Worm (Caenorhabditis elegans) whole organism, L3 larva: ENCODE measurements around the gene set-15.

ENCODE experiments used
- aly-2 ChIP-seq: fragments of 150-350 bp; optimal IDR thresholded peaks from 2 replicates; lab custom pipeline; 2014; ENCODE audit warnings: missing biosample characterization, missing genetic modification characterization
- elt-2 ChIP-seq: sonication (generic microtip); optimal IDR thresholded peaks from 2 replicates; lab custom pipeline; 2016; ENCODE audit warnings: missing genetic modification reagents, mild to moderate bottlenecking, missing genetic modification characterization, missing compliant biosample characterization
- fos-1 ChIP-seq: fragments of 150-350 bp; optimal IDR thresholded peaks from 2 replicates; lab custom pipeline; 2014; ENCODE audit warnings: missing biosample characterization, missing genetic modification characterization
- pha-4 ChIP-seq: fragments of 150-350 bp; optimal IDR thresholded peaks from 2 replicates; lab custom pipeline; 2014; ENCODE audit warnings: missing biosample characterization, missing genetic modification reagents, missing genetic modification characterization
- snpc-4 ChIP-seq: fragments of 150-350 bp; optimal IDR thresholded peaks from 2 replicates; lab custom pipeline; 2014; ENCODE audit warnings: missing biosample characterization, missing genetic modification characterization
- unc-39 ChIP-seq: sonication (generic microtip); optimal IDR thresholded peaks from 4 replicates; lab custom pipeline; 2017; ENCODE audit warnings: missing biosample characterization, missing genetic modification characterization
- unc-62 ChIP-seq: fragments of 150-350 bp; sonication (generic microtip); optimal IDR thresholded peaks from 4 replicates; lab custom pipeline; 2014; ENCODE audit warnings: missing biosample characterization, missing genetic modification reagents, missing genetic modification characterization
- ztf-11 ChIP-seq: fragments of 150-350 bp; optimal IDR thresholded peaks from 2 replicates; lab custom pipeline; 2014; ENCODE audit warnings: missing biosample characterization, missing genetic modification characterization
- ztf-4 ChIP-seq: fragments of 150-350 bp; optimal IDR thresholded peaks from 2 replicates; lab custom pipeline; 2014; ENCODE audit warnings: missing biosample characterization, missing genetic modification characterization

ce11 chrIV:4789445-4789844 is 9.4 kb upstream of the set-15 start, which contains the start of gene R11E3.1:
- no peak for TF ChIP-seq aly-2 (tag; lab: Kevin White, UChicago)
- TF ChIP-seq ztf-4 = no peak
- no peak for TF ChIP-seq ztf-11 (tag; lab: Kevin White, UChicago)
- no peak for TF ChIP-seq fos-1 (tag; lab: Kevin White, UChicago)
- TF ChIP-seq snpc-4 (tag; lab: Kevin White, UChicago) = no peak
- no peak for TF ChIP-seq pha-4 (tag; lab: Kevin White, UChicago)
- no peak for TF ChIP-seq unc-39 (tag; lab: Kevin White, UChicago)
- no peak for TF ChIP-seq elt-2
- no peak for TF ChIP-seq unc-62 (GFP tag; lab: Kevin White, UChicago)
